Fruit fly (Drosophila melanogaster): ENCODE results near the gene CG14692.

The CG14692 gene

dm6 chr3R:10788186-10788585 lies 15.6 kb downstream of the CG14692 start, which contains the start of the genes Art1 and Mcm5 (continued):
- TF ChIP-seq Eip93F (GFP tag; optimal IDR thresholded peaks at IDR 0.05), result no peak
- TF ChIP-seq CG16779 (tag; optimal IDR thresholded peaks at IDR 0.05), result no peak
- TF ChIP-seq Hr4 (GFP tag; optimal IDR thresholded peaks at IDR 0.05), result peak; percentile 2
- TF ChIP-seq CG6854 (GFP tag; optimal IDR thresholded peaks at IDR 0.05), result no peak

dm6 chr3R:10784058-10784499 lies 19.7 kb downstream of the CG14692 start, which contains the start of the genes mRpL37 and Rbp1:
Gene mRpL37 (minus strand): TSS chr3R:10784092.
Gene Rbp1 (plus strand): TSS chr3R:10784383.
- TF ChIP-seq esn (GFP tag; optimal IDR thresholded peaks at IDR 0.05) (peak; percentile 73), CG8632 (GFP tag; optimal IDR thresholded peaks at IDR 0.05) (peak; percentile 52), achi (GFP tag; optimal IDR thresholded peaks at IDR 0.05) (no peak), Hr39 (GFP tag; optimal IDR thresholded peaks at IDR 0.05) (peak; percentile 72), topi (GFP tag; optimal IDR thresholded peaks at IDR 0.05) (peak; percentile 65), CG34406 (GFP tag; optimal IDR thresholded peaks at IDR 0.05) (no peak), CG11294 (GFP tag; IDR thresholded peaks at IDR 0.05) (peak; percentile 44; the same call in 1 of the 2 replicates), Ets96B (tag; optimal IDR thresholded peaks at IDR 0.05) (peak; percentile 82), CG4318 (GFP tag; optimal IDR thresholded peaks at IDR 0.05) (peak; percentile 58), CG6792 (GFP tag; optimal IDR thresholded peaks at IDR 0.05) (peak; percentile 52), CG8119 (GFP tag; IDR thresholded peaks at IDR 0.05) (no peak), CG11762 (GFP tag; optimal IDR thresholded peaks at IDR 0.05; ENCODE audit: insufficient read depth) (peak; percentile 36), Lpt (GFP tag; optimal IDR thresholded peaks at IDR 0.05) (peak; percentile 20), net (GFP tag; optimal IDR thresholded peaks at IDR 0.05) (no peak), spab (GFP tag; optimal IDR thresholded peaks at IDR 0.05) (no peak), CG9139 (GFP tag; optimal IDR thresholded peaks at IDR 0.05) (no peak), Sox14 (GFP tag; optimal IDR thresholded peaks at IDR 0.05) (peak; percentile 65), lz (GFP tag; optimal IDR thresholded peaks at IDR 0.05) (peak; percentile 77), CG11902 (GFP tag; optimal IDR thresholded peaks at IDR 0.05) (peak; percentile 68), CG7368 (GFP tag; optimal IDR thresholded peaks at IDR 0.05) (no peak), Sox15 (GFP tag; optimal IDR thresholded peaks at IDR 0.05) (peak; percentile 67), CG10631 (GFP tag; optimal IDR thresholded peaks at IDR 0.05) (peak; percentile 74), CG8319 (GFP tag; optimal IDR thresholded peaks at IDR 0.05) (no peak), ss (GFP tag; optimal IDR thresholded peaks at IDR 0.05) (no peak), Hr4 (GFP tag; optimal IDR thresholded peaks at IDR 0.05) (peak; percentile 69), dac (GFP tag; optimal IDR thresholded peaks at IDR 0.05) (no peak), acj6 (GFP tag; optimal IDR thresholded peaks at IDR 0.05) (peak; percentile 72), dsx (GFP tag; optimal IDR thresholded peaks at IDR 0.05; ENCODE audit: poor library complexity, severe bottlenecking) (no peak), svp (GFP tag) (no peak), Ets21C (GFP tag; optimal IDR thresholded peaks at IDR 0.05) (peak; percentile 62), CG15336 (GFP tag; IDR thresholded peaks at IDR 0.05) (no peak), CG3032 (tag; optimal IDR thresholded peaks at IDR 0.05) (peak; percentile 89), CG31627 (GFP tag; optimal IDR thresholded peaks at IDR 0.05) (peak; percentile 77), CG3919 (GFP tag; optimal IDR thresholded peaks at IDR 0.05) (no peak), pdm3 (GFP tag; optimal IDR thresholded peaks at IDR 0.05) (peak; percentile 70), CG6276 (GFP tag; optimal IDR thresholded peaks at IDR 0.05) (no peak), Gug (GFP tag; IDR thresholded peaks at IDR 0.05) (peak; percentile 16; the same call in 1 of the 2 replicates), OdsH (GFP tag; optimal IDR thresholded peaks at IDR 0.05) (peak; percentile 74), cyc (GFP tag; optimal IDR thresholded peaks at IDR 0.05) (peak; percentile 74), Blimp-1 (GFP tag; optimal IDR thresholded peaks at IDR 0.05) (peak; percentile 26), Eip78C (GFP tag) (peak; percentile 78), fkh (GFP tag; optimal IDR thresholded peaks at IDR 0.05) (no peak), Eip75B (GFP tag; optimal IDR thresholded peaks at IDR 0.05) (no peak), CG32006 (GFP tag; optimal IDR thresholded peaks at IDR 0.05) (no peak), Smox (GFP tag; optimal IDR thresholded peaks at IDR 0.05) (peak; percentile 70), Sox102F (GFP tag; optimal IDR thresholded peaks at IDR 0.05) (no peak), eg (GFP tag; IDR thresholded peaks at IDR 0.05) (no peak), fd59A (GFP tag; optimal IDR thresholded peaks at IDR 0.05) (peak; percentile 13)

Data from whole organism, prepupa.